Fruit fly (Drosophila melanogaster): ENCODE measurements around the gene CG10877.

CG10877 gene

dm6 chr3R:20579816-20580215, 15.9 kb upstream of the CG10877 start, which contains the start of the genes EloB and Srp14 (continued):
- TF ChIP-seq CG1024 (GFP tag; IDR thresholded peaks at IDR 0.05) (peak; percentile 75), fd64A (GFP tag; optimal IDR thresholded peaks at IDR 0.05) (no peak), CG9797 (GFP tag; optimal IDR thresholded peaks at IDR 0.05) (peak; percentile 80), klu (GFP tag; IDR thresholded peaks at IDR 0.05) (peak; percentile 58; the same call in 1 of the 2 replicates), sc (optimal IDR thresholded peaks at IDR 0.05) (no peak), sc (GFP tag; optimal IDR thresholded peaks at IDR 0.05) (no peak), aop (GFP tag; IDR thresholded peaks at IDR 0.05) (no peak), Taf1 (GFP tag; IDR thresholded peaks at IDR 0.05) (peak; percentile 44; the same call in 1 of the 2 replicates), Trl (optimal IDR thresholded peaks at IDR 0.05) (no peak), Trl (GFP tag; optimal IDR thresholded peaks at IDR 0.05) (peak; percentile 69), sd (tag; optimal IDR thresholded peaks at IDR 0.05) (no peak), sens-2 (GFP tag; IDR thresholded peaks at IDR 0.05) (no peak), CG31224 (GFP tag; IDR thresholded peaks at IDR 0.05) (peak; percentile 20; the same call in 1 of the 2 replicates), gt (GFP tag; IDR thresholded peaks at IDR 0.05) (no peak; the same call in 1 of the 2 replicates), CG12219 (GFP tag; optimal IDR thresholded peaks at IDR 0.05) (peak; percentile 61), phol (tag; optimal IDR thresholded peaks at IDR 0.05) (peak; percentile 88), CG1233 (GFP tag; optimal IDR thresholded peaks at IDR 0.05) (peak; percentile 74), CG14710 (tag; optimal IDR thresholded peaks at IDR 0.05) (peak; percentile 95), CG14441 (GFP tag; IDR thresholded peaks at IDR 0.05) (peak; percentile 69), hbn (GFP tag; IDR thresholded peaks at IDR 0.05; ENCODE audit: partially characterized antibody) (peak; percentile 97), CHES-1-like (GFP tag; optimal IDR thresholded peaks at IDR 0.05) (peak; percentile 86), toy (GFP tag; IDR thresholded peaks at IDR 0.05) (0 out of 2 replicates have a peak, but pooled peaks have one; percentile 9), Side (GFP tag; optimal IDR thresholded peaks at IDR 0.05) (peak; percentile 53), CG2199 (GFP tag; IDR thresholded peaks at IDR 0.05) (no peak; the same call in 2 of the 3 replicates), dysf (GFP tag; IDR thresholded peaks at IDR 0.05) (peak; percentile 72; the same call in 2 of the 3 replicates), CG11456 (GFP tag; IDR thresholded peaks at IDR 0.05) (peak; percentile 84), CG3847 (GFP tag; IDR thresholded peaks at IDR 0.05) (peak; percentile 87), seq (GFP tag; IDR thresholded peaks at IDR 0.05) (peak; percentile 74), sob (GFP tag; IDR thresholded peaks at IDR 0.05) (peak; percentile 87), CG7556 (GFP tag; optimal IDR thresholded peaks at IDR 0.05) (peak; percentile 68), nau (GFP tag; optimal IDR thresholded peaks at IDR 0.05) (no peak), bab2 (GFP tag; optimal IDR thresholded peaks at IDR 0.05) (peak; percentile 83), hb (GFP tag; IDR thresholded peaks at IDR 0.05; ENCODE audit: partially characterized antibody) (peak; percentile 96), CG3995 (GFP tag; optimal IDR thresholded peaks at IDR 0.05) (peak; percentile 32), twi (tag; optimal IDR thresholded peaks at IDR 0.05) (peak; percentile 63), fd3F (GFP tag; optimal IDR thresholded peaks at IDR 0.05) (peak; percentile 65), tgo (GFP tag; IDR thresholded peaks at IDR 0.05) (peak; percentile 66), CG30431 (GFP tag; optimal IDR thresholded peaks at IDR 0.05) (peak; percentile 47), cato (GFP tag; optimal IDR thresholded peaks at IDR 0.05; ENCODE audit: borderline replicate concordance) (peak; percentile 55), Six4 (GFP tag; optimal IDR thresholded peaks at IDR 0.05) (peak; percentile 61), CG9817 (tag; optimal IDR thresholded peaks at IDR 0.05) (peak; percentile 86), CG17385 (GFP tag; optimal IDR thresholded peaks at IDR 0.05) (peak; percentile 73), ro (GFP tag; IDR thresholded peaks at IDR 0.05) (peak; percentile 36; the same call in 1 of the 2 replicates), CG4617 (GFP tag; optimal IDR thresholded peaks at IDR 0.05; ENCODE audit: borderline replicate concordance) (peak; percentile 95), Ets65A (GFP tag) (peak; percentile 97), Lhr (GFP tag; optimal IDR thresholded peaks at IDR 0.05) (peak; percentile 77), gce (GFP tag; IDR thresholded peaks at IDR 0.05) (no peak), CG11398 (GFP tag; optimal IDR thresholded peaks at IDR 0.05) (peak; percentile 70), nmo (GFP tag; optimal IDR thresholded peaks at IDR 0.05) (peak; percentile 89), pzg (GFP tag; optimal IDR thresholded peaks at IDR 0.05) (peak; percentile 92), CG13287 (GFP tag; IDR thresholded peaks at IDR 0.05; ENCODE audit: partially characterized antibody) (peak; percentile 98), CG8765 (GFP tag; IDR thresholded peaks at IDR 0.05) (peak; percentile 69)
